Worm (Caenorhabditis elegans) whole organism, L4/young adult: ENCODE measurements around the gene unc-62.
"Not testable (repeated sequence)": the region's sequence is repeated elsewhere in the genome, so short reads cannot be mapped to it uniquely, and the experiment has no call there.

Experiments
- W03F9.2 ChIP-seq: fragments of 150-350 bp; optimal IDR thresholded peaks from 2 replicates; lab custom pipeline; 2014; ENCODE audit warnings: missing biosample characterization, missing genetic modification characterization
- dao-5 ChIP-seq: sonication (generic microtip); optimal IDR thresholded peaks from 2 replicates; lab custom pipeline; 2016; ENCODE audit warnings: missing genotype, missing genetic modification characterization, moderate library complexity, missing compliant biosample characterization
- him-1 ChIP-seq: sonication (generic microtip); optimal IDR thresholded peaks from 2 replicates; lab custom pipeline; 2016; ENCODE audit warnings: missing genotype, missing genetic modification reagents, missing genetic modification characterization, missing compliant biosample characterization

Gene unc-62

DNA sequence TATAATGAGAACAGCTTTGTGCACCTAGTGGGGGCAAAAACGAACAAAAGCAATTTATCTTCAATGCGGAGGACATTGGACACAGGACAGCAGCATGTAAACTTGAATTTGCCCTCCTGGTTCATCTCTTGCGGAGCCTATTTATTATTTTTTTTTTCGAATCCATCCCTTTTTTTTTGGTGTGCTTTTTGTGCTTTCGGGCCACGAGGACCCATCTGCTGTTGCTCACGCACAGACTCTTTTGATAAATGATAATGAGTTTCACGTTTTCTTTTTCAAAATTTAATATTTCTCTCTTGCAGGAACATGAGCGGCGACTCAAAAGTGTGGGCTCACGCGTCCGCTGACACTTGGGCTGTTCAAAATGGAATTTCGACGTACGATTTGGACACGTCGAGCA is at the start of gene unc-62:
unc-62 (plus strand) TSS at position 301 of the 400 bp plus-strand sequence.
- no peak for TF ChIP-seq W03F9.2
- no peak for TF ChIP-seq him-1 (tag; lab: Kevin White, UChicago)
- no peak for TF ChIP-seq dao-5 (tag; lab: Kevin White, UChicago)

DNA sequence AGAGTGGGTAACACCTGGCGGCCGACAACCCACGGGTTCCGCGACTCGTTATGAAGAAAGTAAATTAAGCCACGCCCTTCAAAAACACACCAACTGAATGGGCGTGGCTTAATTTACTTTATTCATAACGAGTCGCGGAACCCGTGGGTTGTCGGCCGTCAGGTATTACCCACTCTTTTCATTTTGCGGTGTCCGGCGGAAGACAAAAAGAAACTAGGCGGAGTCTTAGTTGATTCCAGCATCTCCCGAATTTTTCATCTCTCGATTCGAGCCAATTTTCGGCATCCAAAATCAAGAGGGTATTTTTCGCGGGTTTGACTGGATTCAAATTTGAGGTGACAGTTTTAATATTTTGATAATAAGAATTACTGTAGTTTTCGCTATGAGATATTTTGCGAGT is 49.6 kb upstream of the unc-62 start:
- no peak for TF ChIP-seq dao-5 (tag; lab: Kevin White, UChicago)
- no peak for TF ChIP-seq him-1 (tag; lab: Kevin White, UChicago)
- TF ChIP-seq W03F9.2 = no peak

DNA sequence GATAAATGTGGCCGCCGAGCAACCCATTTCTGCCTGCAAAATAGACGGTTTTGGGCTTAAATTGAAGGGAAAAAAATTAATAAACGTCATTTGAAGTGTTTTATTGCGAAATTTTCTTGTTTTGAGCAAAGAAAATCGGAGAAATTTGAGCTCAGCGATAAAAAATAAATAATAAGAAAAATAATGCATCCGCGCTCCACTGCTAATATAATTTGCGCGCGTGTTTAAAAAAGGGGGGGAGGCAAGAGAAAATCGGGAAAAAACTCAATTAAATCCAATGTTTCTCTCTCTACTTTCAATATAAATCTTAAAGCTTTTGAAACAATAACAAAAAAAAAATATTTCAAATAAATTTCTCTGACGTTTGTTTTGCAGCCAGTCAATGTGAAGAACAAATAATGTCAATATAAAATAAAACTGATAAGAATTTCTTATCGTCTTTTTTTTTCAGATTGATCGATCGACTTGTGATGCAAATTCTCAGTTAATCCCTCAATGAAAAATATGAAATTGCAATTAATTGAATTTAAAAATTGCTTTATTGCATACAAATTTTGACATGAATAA is 46.7 kb upstream of the unc-62 start, which contains the start of gene rft-2:
rft-2 (minus strand) TSS at position 41 of the 567 bp plus-strand sequence.
- TF ChIP-seq dao-5 (tag; lab: Kevin White, UChicago) (no peak), W03F9.2 (peak; percentile 49), him-1 (tag; lab: Kevin White, UChicago) (peak; percentile 33)

DNA sequence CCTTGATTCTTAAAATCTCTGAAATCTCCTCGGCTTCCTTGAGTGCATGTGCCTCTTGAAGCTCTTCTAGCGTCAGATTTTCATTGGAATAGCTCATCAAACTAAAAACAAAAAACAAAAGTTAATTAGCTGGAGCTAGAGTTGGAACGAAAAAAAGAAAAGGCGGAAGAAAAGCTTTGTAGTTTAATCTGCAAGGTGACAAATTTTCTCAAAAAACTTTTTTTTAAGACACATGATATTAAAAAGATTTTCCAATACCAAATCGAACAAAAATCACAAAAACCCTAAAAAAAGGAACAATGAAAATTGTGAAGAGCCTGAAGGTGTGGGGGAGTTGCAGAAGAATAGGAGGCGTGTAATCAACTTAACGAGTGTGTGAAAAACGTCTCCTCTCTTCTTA is 42.6 kb upstream of the unc-62 start, which contains the start of gene gnrr-5:
gnrr-5 (minus strand) TSS at position 101 of the 400 bp plus-strand sequence.
- TF ChIP-seq him-1 (tag; lab: Kevin White, UChicago) = no peak
- TF ChIP-seq dao-5 (tag; lab: Kevin White, UChicago) = no peak
- TF ChIP-seq W03F9.2 = no peak

DNA sequence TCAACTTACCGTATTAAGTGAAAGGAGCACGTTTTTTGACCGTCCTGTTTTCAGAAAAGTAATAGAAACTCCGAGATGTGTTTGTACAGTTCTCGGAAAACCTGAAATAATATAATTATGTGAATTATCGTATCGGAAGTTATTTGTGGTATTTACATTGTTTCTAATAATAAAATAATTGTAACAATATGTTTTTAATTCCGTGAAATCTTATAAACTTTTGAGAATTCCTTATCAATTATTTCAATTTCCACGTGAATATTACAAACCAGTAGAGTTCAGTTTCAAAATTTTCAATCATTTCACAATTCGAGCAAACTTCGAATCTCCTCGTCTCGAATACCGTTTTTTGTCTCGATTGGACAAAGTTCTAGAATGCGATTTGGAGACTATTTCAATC is 26.2 kb upstream of the unc-62 start, which contains the start of gene T08H10.3:
T08H10.3 (plus strand) TSS at position 301 of the 400 bp plus-strand sequence.
- TF ChIP-seq dao-5 (tag; lab: Kevin White, UChicago) (no peak), him-1 (tag; lab: Kevin White, UChicago) (no peak), W03F9.2 (no peak)

DNA sequence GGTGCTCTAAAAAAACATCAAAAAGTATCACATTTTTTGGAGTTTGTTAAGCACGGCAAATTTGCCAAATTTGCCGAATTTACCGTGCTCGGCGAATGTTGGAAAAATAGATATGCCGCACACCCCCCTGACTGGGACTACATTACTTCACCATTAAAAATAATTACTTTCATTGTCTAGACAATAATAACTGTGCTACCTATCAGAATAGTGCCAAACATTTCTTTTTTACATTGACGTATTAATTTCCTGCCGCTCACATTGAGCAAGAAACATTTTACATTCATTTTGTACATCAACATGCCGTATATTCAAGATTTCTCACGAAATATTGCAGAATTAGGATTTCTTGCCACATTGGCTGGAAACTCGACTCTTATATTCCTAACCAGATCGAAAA is 22.7 kb upstream of the unc-62 start, which contains the start of gene str-35:
str-35 (plus strand) TSS at position 301 of the 400 bp plus-strand sequence.
- not testable (repeated sequence) for TF ChIP-seq dao-5 (tag; lab: Kevin White, UChicago); him-1 (tag; lab: Kevin White, UChicago); W03F9.2

DNA sequence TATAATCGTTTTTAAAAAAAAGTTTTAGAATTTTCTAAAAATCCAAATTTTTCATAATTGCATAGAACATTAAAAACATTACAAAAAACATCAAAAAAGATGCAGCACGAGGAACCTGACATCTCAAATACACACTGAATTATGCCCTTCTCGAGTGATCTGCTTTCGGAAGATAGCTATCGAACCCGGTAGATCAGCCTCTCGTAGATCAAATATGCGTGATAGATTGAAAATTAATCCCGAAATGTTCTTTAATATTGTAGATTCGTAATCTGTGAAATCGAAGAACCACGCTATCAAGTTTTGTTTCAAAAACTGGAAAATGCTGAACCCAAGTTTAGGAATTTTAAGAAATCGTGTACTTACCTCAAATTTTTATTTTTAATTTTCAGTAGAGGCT is 15.4 kb upstream of the unc-62 start:
- TF ChIP-seq dao-5 (tag; lab: Kevin White, UChicago) = no peak
- no peak for TF ChIP-seq him-1 (tag; lab: Kevin White, UChicago)
- no peak for TF ChIP-seq W03F9.2

DNA sequence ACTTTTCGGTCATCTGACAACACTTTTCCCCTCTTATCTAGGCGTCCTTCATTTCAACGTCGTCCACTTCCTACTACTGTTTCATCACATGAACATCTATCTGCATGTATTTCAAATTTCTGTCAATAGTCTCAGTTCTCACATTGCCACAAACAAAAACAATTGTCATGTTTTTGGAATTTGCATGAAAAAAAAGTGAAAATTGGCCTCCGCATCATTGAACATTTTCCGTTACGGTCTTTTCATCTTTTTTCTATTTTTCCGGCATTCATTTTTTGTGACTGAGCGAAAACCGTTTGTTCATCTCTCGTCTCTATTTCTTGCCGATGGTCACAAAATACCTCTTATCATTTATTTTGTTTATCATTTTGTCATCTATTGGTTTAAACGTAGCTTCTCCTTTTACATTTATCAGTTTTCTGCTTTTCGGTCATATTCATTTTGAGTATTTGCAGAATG is 14.2 kb upstream of the unc-62 start, which contains the start of gene exc-15:
exc-15 (plus strand) TSS at position 411 of the 459 bp plus-strand sequence.
- no peak for TF ChIP-seq W03F9.2
- TF ChIP-seq dao-5 (tag; lab: Kevin White, UChicago) = no peak
- no peak for TF ChIP-seq him-1 (tag; lab: Kevin White, UChicago)

DNA sequence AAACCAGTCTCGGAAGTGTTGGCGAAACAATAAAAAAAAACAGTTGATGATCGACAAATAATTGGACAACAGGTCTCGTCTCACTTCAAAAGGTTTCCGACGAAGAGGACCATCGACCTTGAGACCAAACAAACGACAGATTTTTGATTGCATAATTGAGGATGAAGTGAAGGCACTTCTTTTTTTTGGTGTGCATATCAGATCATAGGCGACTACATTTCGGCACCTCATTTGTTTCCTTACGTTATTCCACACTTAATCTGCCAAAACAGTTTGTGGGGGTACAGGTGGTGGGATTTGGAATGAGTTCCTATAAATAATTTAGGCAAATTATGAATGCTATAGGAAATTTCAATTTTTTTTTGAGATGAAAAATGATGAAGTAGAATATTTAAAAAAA is 10.6 kb upstream of the unc-62 start:
- no peak for TF ChIP-seq dao-5 (tag; lab: Kevin White, UChicago)
- no peak for TF ChIP-seq him-1 (tag; lab: Kevin White, UChicago)
- TF ChIP-seq W03F9.2 = no peak

DNA sequence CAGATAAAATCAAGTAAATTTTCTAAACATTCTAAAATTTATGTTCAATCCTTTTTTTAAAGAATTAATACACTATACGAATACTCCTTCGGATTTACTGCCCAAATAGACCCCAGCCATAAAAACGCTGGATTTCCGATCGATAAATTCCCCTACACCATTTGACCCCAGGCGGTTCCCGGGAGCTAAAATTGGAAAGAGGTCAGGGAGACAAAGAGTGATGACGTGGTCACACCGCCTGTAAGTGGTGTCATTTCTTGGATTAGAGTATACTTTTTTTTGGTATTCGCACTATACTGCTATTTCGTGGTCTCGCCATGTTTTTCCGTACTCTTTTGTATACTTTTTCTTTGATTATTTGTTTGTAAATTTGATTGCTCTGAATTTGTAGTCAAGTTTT is 9.4 kb upstream of the unc-62 start:
- TF ChIP-seq him-1 (tag; lab: Kevin White, UChicago) (no peak), dao-5 (tag; lab: Kevin White, UChicago) (no peak)

DNA sequence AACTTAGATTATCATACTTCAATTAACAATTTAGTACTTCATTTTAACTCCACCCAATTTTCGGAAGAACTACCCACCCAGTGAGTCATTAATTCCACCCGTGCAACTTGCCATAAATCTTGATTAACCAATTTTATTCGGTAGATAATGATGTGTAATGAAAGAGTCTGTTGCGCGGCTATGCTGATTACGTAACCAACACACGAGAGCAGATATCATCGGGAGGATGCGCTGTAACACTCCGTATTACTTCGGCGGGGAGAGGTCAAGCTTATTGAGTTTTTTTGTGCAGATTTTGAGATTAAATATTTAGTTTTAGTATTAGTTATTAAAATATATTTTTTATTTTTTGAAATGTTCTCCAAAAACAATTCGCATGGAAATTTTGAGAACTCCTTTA is 8.3 kb upstream of the unc-62 start:
- no peak for TF ChIP-seq him-1 (tag; lab: Kevin White, UChicago)

DNA sequence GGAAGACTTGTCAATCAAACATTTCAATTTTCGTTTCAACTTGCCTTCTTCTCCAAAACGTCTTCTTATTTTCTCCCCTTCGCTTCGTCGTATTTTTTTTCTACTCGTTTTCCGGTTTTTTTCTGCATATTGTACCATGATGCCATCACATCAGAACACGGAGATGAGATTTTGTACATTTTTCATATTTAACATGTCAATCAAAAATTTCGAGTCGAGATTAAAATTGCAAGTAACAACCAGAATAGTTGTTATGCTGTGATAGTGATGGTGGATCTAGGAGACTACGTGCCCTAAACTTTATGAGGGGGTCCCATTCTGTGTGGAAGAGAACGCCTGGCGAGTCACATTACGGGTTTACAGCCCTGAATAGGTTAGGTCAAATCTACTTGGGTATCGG is 7.4 kb upstream of the unc-62 start:
- TF ChIP-seq dao-5 (tag; lab: Kevin White, UChicago) (no peak), him-1 (tag; lab: Kevin White, UChicago) (no peak), W03F9.2 (no peak)

DNA sequence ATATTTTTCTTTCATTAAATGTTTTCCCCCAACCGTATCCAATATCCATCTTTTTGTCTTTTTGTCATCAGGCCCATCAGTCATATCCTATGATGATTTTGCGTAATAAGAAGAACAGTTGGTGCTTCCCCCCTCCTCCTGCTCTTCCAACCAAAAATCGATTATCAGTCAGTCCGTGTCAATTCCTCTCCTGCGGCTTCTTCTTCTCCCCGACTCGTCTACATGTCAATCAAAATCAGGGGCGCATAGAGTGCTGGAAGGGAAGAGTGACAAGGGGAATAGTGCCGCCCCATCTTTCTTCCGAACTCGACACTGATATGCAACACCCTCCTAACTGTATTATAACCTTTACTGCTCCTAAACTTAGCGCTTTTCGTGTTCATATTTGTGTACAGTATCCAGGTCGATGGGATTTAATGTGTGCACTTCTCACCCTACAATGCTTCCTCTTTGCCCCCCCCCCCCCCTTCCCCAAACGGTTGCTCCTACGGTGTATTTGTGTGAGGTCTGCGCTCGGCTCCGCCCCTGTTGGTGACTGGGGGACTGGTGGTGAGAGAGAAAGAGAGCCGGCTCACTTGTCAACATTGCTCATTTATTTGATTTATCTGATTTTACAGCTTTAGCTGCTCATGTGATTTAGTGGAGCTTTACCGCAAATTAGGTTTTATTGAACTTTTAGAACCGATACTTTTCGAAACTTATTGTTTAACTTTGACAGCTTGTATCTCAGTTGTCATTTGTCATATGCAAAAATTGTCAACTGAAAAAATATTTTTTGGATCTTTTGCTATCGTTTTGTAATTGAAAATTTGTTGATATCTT is 5.8 kb upstream of the unc-62 start:
- TF ChIP-seq him-1 (tag; lab: Kevin White, UChicago) (no peak), W03F9.2 (no peak), dao-5 (tag; lab: Kevin White, UChicago) (no peak)
